Worm (Caenorhabditis elegans) whole organism, L4 larva: Measurements from ENCODE around the gene vit-3.

ENCODE experiments used
- F37D6.2 ChIP-seq: sonication (generic microtip); optimal IDR thresholded peaks from 2 replicates; lab custom pipeline; 2016; ENCODE audit warnings: mild to moderate bottlenecking, missing genetic modification characterization, missing compliant biosample characterization
- F44E2.7 ChIP-seq: fragments of 200-800 bp; sonication (Bioruptor generic); IDR thresholded peaks from 2 replicates; pipeline ENCODE4 v2.1.2; 2022; ENCODE audit warnings: missing genetic modification characterization, missing compliant biosample characterization
- F49E8.2 ChIP-seq: sonication (generic microtip); optimal IDR thresholded peaks from 2 replicates; lab custom pipeline; 2016; ENCODE audit warnings: missing compliant biosample characterization, mild to moderate bottlenecking, missing genetic modification characterization, borderline replicate concordance
- R02D3.7 ChIP-seq: fragments of 150-350 bp; sonication (generic microtip); optimal IDR thresholded peaks from 3 replicates; lab custom pipeline; 2014; ENCODE audit warnings: missing biosample characterization, missing genetic modification characterization
- T20F7.1 ChIP-seq: fragments of 200-800 bp; sonication (Bioruptor generic); optimal IDR thresholded peaks from 2 replicates; lab custom pipeline; 2018; ENCODE audit warnings: mild to moderate bottlenecking, missing genetic modification characterization, missing compliant biosample characterization
- T26A8.4 ChIP-seq: fragments of 200-800 bp; sonication (Bioruptor generic); IDR thresholded peaks from 2 replicates; pipeline ENCODE4 v1.3.6; 2022; ENCODE audit warnings: missing genetic modification characterization, missing compliant biosample characterization
- arid-1 ChIP-seq: fragments of 200-800 bp; sonication (Bioruptor generic); conservative IDR thresholded peaks from 2 replicates; pipeline ENCODE4 v1.3.6; 2022; ENCODE audit warnings: missing genetic modification reagents, missing genetic modification characterization, missing compliant biosample characterization
- attf-4 ChIP-seq: sonication (generic microtip); optimal IDR thresholded peaks from 3 replicates; lab custom pipeline; 2017; ENCODE audit warnings: missing biosample characterization, missing genetic modification characterization
- ceh-32 ChIP-seq: sonication (generic microtip); optimal IDR thresholded peaks from 2 replicates; lab custom pipeline; 2016; ENCODE audit warnings: mild to moderate bottlenecking, missing genetic modification characterization, missing compliant biosample characterization; ENCODE audit not compliant: poor library complexity
- ces-1 ChIP-seq: fragments of 150-350 bp; sonication (generic microtip); optimal IDR thresholded peaks from 4 replicates; lab custom pipeline; 2014; ENCODE audit warnings: missing biosample characterization, missing genetic modification reagents, missing genetic modification characterization
- daf-12 ChIP-seq: fragments of 150-350 bp; optimal IDR thresholded peaks from 2 replicates; lab custom pipeline; 2014; ENCODE audit warnings: missing biosample characterization, missing genetic modification reagents, missing genetic modification characterization
- daf-16 ChIP-seq, 3 experiments: sonication (generic microtip); optimal IDR thresholded peaks; 2 replicates each; lab custom pipeline; 2016 to 2017; ENCODE audit warnings: missing genetic modification characterization in 3 of 3, missing genetic modification reagents in 3 of 3, mild to moderate bottlenecking in 2 of 3, missing compliant biosample characterization in 2 of 3, missing biosample characterization in 1 of 3, moderate library complexity in 1 of 3
- daf-19 ChIP-seq: fragments of 200-800 bp; sonication (Bioruptor generic); conservative IDR thresholded peaks from 2 replicates; pipeline ENCODE4 v1.3.6; 2022; ENCODE audit warnings: missing genetic modification characterization, missing compliant biosample characterization
- dmd-6 ChIP-seq: fragments of 200-800 bp; sonication (Bioruptor generic); IDR thresholded peaks from 2 replicates; pipeline ENCODE4 v1.3.6; 2022; ENCODE audit warnings: missing genetic modification reagents, missing genetic modification characterization, missing compliant biosample characterization
- dmd-9 ChIP-seq: fragments of 200-800 bp; sonication (Bioruptor generic); IDR thresholded peaks from 2 replicates; pipeline ENCODE4 v1.3.6; 2022; ENCODE audit warnings: missing genetic modification reagents, missing genetic modification characterization, missing compliant biosample characterization
- dpl-1 ChIP-seq: fragments of 150-350 bp; optimal IDR thresholded peaks from 2 replicates; lab custom pipeline; 2014; ENCODE audit warnings: missing biosample characterization, missing genetic modification reagents, missing genetic modification characterization
- hlh-11 ChIP-seq: fragments of 200-800 bp; sonication (Bioruptor generic); optimal IDR thresholded peaks from 2 replicates; lab custom pipeline; 2018; ENCODE audit warnings: mild to moderate bottlenecking, missing genetic modification characterization, missing compliant biosample characterization
- lin-1 ChIP-seq: fragments of 200-800 bp; sonication (Bioruptor generic); IDR thresholded peaks from 2 replicates; pipeline ENCODE4 v1.3.6; 2022; ENCODE audit warnings: missing genetic modification reagents, missing genetic modification characterization, missing compliant biosample characterization
- lin-13 ChIP-seq: fragments of 150-350 bp; optimal IDR thresholded peaks from 2 replicates; lab custom pipeline; 2014; ENCODE audit warnings: missing biosample characterization, missing genetic modification reagents, missing genetic modification characterization
- lir-3 ChIP-seq: sonication (generic microtip); optimal IDR thresholded peaks from 2 replicates; lab custom pipeline; 2016; ENCODE audit warnings: mild to moderate bottlenecking, missing genetic modification characterization, missing compliant biosample characterization
- nhr-28 ChIP-seq: fragments of 150-350 bp; optimal IDR thresholded peaks from 2 replicates; lab custom pipeline; 2014; ENCODE audit warnings: missing biosample characterization, missing genetic modification characterization
- nhr-77 ChIP-seq: fragments of 150-350 bp; optimal IDR thresholded peaks from 2 replicates; lab custom pipeline; 2014; ENCODE audit warnings: missing biosample characterization, missing genetic modification characterization
- php-3 ChIP-seq: fragments of 200-800 bp; sonication (Bioruptor generic); IDR thresholded peaks from 2 replicates; pipeline ENCODE4 v1.3.6; 2022; ENCODE audit warnings: missing genetic modification reagents, missing genetic modification characterization, missing compliant biosample characterization
- pqm-1 ChIP-seq: sonication (generic microtip); optimal IDR thresholded peaks from 2 replicates; lab custom pipeline; 2017; ENCODE audit warnings: missing biosample characterization, missing genetic modification characterization
- rbr-2 ChIP-seq: sonication (generic microtip); optimal IDR thresholded peaks from 2 replicates; lab custom pipeline; 2016; ENCODE audit warnings: missing genotype, missing genetic modification characterization, missing compliant biosample characterization
- saeg-2 ChIP-seq: fragments of 200-800 bp; sonication (Bioruptor generic); IDR thresholded peaks from 2 replicates; pipeline ENCODE4 v1.3.6; 2022; ENCODE audit warnings: missing genetic modification reagents, missing genetic modification characterization, missing compliant biosample characterization
- sdz-12 ChIP-seq: fragments of 200-800 bp; sonication (Bioruptor generic); optimal IDR thresholded peaks from 2 replicates; lab custom pipeline; 2018; ENCODE audit warnings: mild to moderate bottlenecking, missing genetic modification characterization, missing compliant biosample characterization
- snpc-1.2 ChIP-seq: fragments of 200-800 bp; sonication (Bioruptor generic); IDR thresholded peaks from 2 replicates; pipeline ENCODE4 v1.3.6; 2022; ENCODE audit warnings: missing genetic modification reagents, missing genetic modification characterization, missing compliant biosample characterization
- spr-1 ChIP-seq: sonication (generic microtip); optimal IDR thresholded peaks from 2 replicates; lab custom pipeline; 2016; ENCODE audit warnings: mild to moderate bottlenecking, missing genetic modification characterization, missing compliant biosample characterization
- spr-3 ChIP-seq: fragments of 200-800 bp; sonication (Bioruptor generic); optimal IDR thresholded peaks from 2 replicates; lab custom pipeline; 2018; ENCODE audit warnings: mild to moderate bottlenecking, missing genetic modification characterization, missing compliant biosample characterization
- tra-1 ChIP-seq: fragments of 200-800 bp; sonication (Bioruptor generic); IDR thresholded peaks from 2 replicates; pipeline ENCODE4 v1.3.6; 2022; ENCODE audit warnings: missing genetic modification reagents, missing genetic modification characterization, missing compliant biosample characterization
- zfp-2 ChIP-seq: sonication (generic microtip); optimal IDR thresholded peaks from 2 replicates; lab custom pipeline; 2016; ENCODE audit warnings: mild to moderate bottlenecking, missing genetic modification characterization, missing compliant biosample characterization
- zfp-3 ChIP-seq: fragments of 200-800 bp; sonication (Bioruptor generic); conservative IDR thresholded peaks from 2 replicates; pipeline ENCODE4 v1.3.6; 2022; ENCODE audit warnings: missing genetic modification reagents, missing genetic modification characterization, missing compliant biosample characterization
- zip-2 ChIP-seq: fragments of 150-350 bp; optimal IDR thresholded peaks from 2 replicates; lab custom pipeline; 2014; ENCODE audit warnings: missing biosample characterization, missing genetic modification characterization
- ztf-7 ChIP-seq: fragments of 150-350 bp; optimal IDR thresholded peaks from 2 replicates; lab custom pipeline; 2014; ENCODE audit warnings: missing biosample characterization, missing genetic modification characterization

vit-3 gene

ce11 chrX:3572490-3572889 is at the start of gene vit-3:
Gene vit-3 (minus strand): TSS chrX:3572549.
- TF ChIP-seq dmd-6 (peak; percentile 97), daf-12 (tag; lab: Kevin White, UChicago) (no peak), ceh-32 (tag; lab: Kevin White, UChicago) (no peak), tra-1 (GFP tag; lab: Robert Waterston, UW) (peak; percentile 96), T20F7.1 (GFP tag; lab: Kevin White, UChicago) (peak; percentile 0)

ce11 chrX:3618842-3619241 is 46.5 kb upstream of the vit-3 start:
- no peak for TF ChIP-seq snpc-1.2
- no peak for TF ChIP-seq lin-13 (GFP tag; lab: Kevin White, UChicago)
- TF ChIP-seq attf-4 (tag; lab: Kevin White, UChicago), result no peak
- no peak for TF ChIP-seq dmd-9 (GFP tag; lab: Robert Waterston, UW)
- no peak for TF ChIP-seq daf-19 (GFP tag; lab: Robert Waterston, UW)
- TF ChIP-seq saeg-2 (GFP tag; lab: Robert Waterston, UW), result no peak
- no peak for TF ChIP-seq zfp-3 (GFP tag; lab: Robert Waterston, UW)

ce11 chrX:3617218-3617617 is 44.9 kb upstream of the vit-3 start, which contains the start of gene del-9:
Gene del-9 (minus strand): TSS chrX:3617318.
- TF ChIP-seq zip-2 (tag; lab: Kevin White, UChicago), result no peak
- no peak for TF ChIP-seq R02D3.7 (tag; lab: Kevin White, UChicago)
- TF ChIP-seq spr-1 (tag; lab: Kevin White, UChicago), result no peak
- no peak for TF ChIP-seq arid-1 (GFP tag; lab: Robert Waterston, UW)
- no peak for TF ChIP-seq T26A8.4 (GFP tag; lab: Robert Waterston, UW)
- no peak for TF ChIP-seq F49E8.2
- TF ChIP-seq rbr-2 (tag; lab: Kevin White, UChicago), result no peak
- no peak for TF ChIP-seq dpl-1
- no peak for TF ChIP-seq F37D6.2 (tag; lab: Kevin White, UChicago)
- TF ChIP-seq, all 104 proteins: peak for 0

- peak; percentile 72; the same call in 1 of the 2 replicates for TF ChIP-seq php-3
- TF ChIP-seq pqm-1 (tag; lab: Kevin White, UChicago), result peak; percentile 95
- TF ChIP-seq zfp-2 (tag; lab: Kevin White, UChicago), result no peak
- TF ChIP-seq hlh-11 (tag; lab: Kevin White, UChicago), result peak; percentile 56
- no peak for TF ChIP-seq spr-3 (GFP tag; lab: Kevin White, UChicago)
- peak; percentile 24 for TF ChIP-seq nhr-77
- no peak for TF ChIP-seq F44E2.7 (GFP tag; lab: Robert Waterston, UW)
- TF ChIP-seq zfp-3 (GFP tag; lab: Robert Waterston, UW), result no peak
- no peak for TF ChIP-seq dpl-1
- TF ChIP-seq tra-1 (GFP tag; lab: Robert Waterston, UW), result peak; percentile 20; the same call in 1 of the 2 replicates
- TF ChIP-seq ces-1, result no peak
- TF ChIP-seq lin-1 (GFP tag; lab: Robert Waterston, UW), result 0 out of 2 replicates have a peak, but pooled peaks have one; percentile 11
- peak; percentile 89 for TF ChIP-seq nhr-28 (tag; lab: Kevin White, UChicago)
- no peak for TF ChIP-seq lir-3 (tag; lab: Kevin White, UChicago)
- no peak for TF ChIP-seq daf-16 (GFP tag; optimal IDR thresholded peaks at IDR 0.05; lab: Kevin White, UChicago)
- peak; percentile 61 for TF ChIP-seq daf-16 (tag; optimal IDR thresholded peaks at IDR 0.05; lab: Kevin White, UChicago)
- no peak for TF ChIP-seq sdz-12
- TF ChIP-seq dmd-6, result peak; percentile 83
- TF ChIP-seq ztf-7 (tag; lab: Kevin White, UChicago), result no peak
Observed at ce11 chrX:3613665-3614064, 41.3 kb upstream of the vit-3 start.
